Worm (Caenorhabditis elegans) whole organism, late embryonic: ENCODE data around the gene cha-1.

Source experiments
- F13H6.1 ChIP-seq: sonication (generic microtip); optimal IDR thresholded peaks from 2 replicates; lab custom pipeline; 2016; ENCODE audit warnings: missing genetic modification characterization, missing compliant biosample characterization
- ama-1 ChIP-seq: fragments of 150-350 bp; optimal IDR thresholded peaks from 2 replicates; lab custom pipeline; 2014
- ceh-2 ChIP-seq: sonication (generic microtip); optimal IDR thresholded peaks from 2 replicates; lab custom pipeline; 2016; ENCODE audit warnings: missing genotype, missing genetic modification characterization, missing compliant biosample characterization
- ceh-24 ChIP-seq: sonication (generic microtip); optimal IDR thresholded peaks from 2 replicates; lab custom pipeline; 2016; ENCODE audit warnings: mild to moderate bottlenecking, missing genetic modification characterization, missing compliant biosample characterization
- ceh-48 ChIP-seq: sonication (generic microtip); optimal IDR thresholded peaks from 2 replicates; lab custom pipeline; 2016; ENCODE audit warnings: missing genetic modification characterization, inconsistent platforms, missing compliant biosample characterization
- che-1 ChIP-seq: sonication (generic microtip); optimal IDR thresholded peaks from 2 replicates; lab custom pipeline; 2016; ENCODE audit warnings: mild to moderate bottlenecking, missing genetic modification characterization, missing compliant biosample characterization
- dve-1 ChIP-seq: sonication (generic microtip); optimal IDR thresholded peaks from 2 replicates; lab custom pipeline; 2017; ENCODE audit warnings: antibody characterized with exemption, mild to moderate bottlenecking, missing genetic modification characterization, missing compliant biosample characterization
- elt-2 ChIP-seq: sonication (generic microtip); optimal IDR thresholded peaks from 2 replicates; lab custom pipeline; 2016; ENCODE audit warnings: missing genetic modification reagents, missing genetic modification characterization, missing compliant biosample characterization
- elt-4 ChIP-seq: sonication (generic microtip); optimal IDR thresholded peaks from 2 replicates; lab custom pipeline; 2016; ENCODE audit warnings: missing genetic modification characterization, missing compliant biosample characterization
- fax-1 ChIP-seq: sonication (generic microtip); optimal IDR thresholded peaks from 2 replicates; lab custom pipeline; 2016; ENCODE audit warnings: missing genotype, missing genetic modification characterization, missing compliant biosample characterization
- pqm-1 ChIP-seq: sonication (generic microtip); optimal IDR thresholded peaks from 2 replicates; lab custom pipeline; 2016; ENCODE audit warnings: missing genetic modification characterization, missing compliant biosample characterization
- rnt-1 ChIP-seq: sonication (generic microtip); optimal IDR thresholded peaks from 2 replicates; lab custom pipeline; 2016; ENCODE audit warnings: missing genetic modification characterization, missing compliant biosample characterization
- sox-4 ChIP-seq: sonication (generic microtip); optimal IDR thresholded peaks from 2 replicates; lab custom pipeline; 2017; ENCODE audit warnings: mild to moderate bottlenecking, missing genetic modification characterization, inconsistent platforms, missing compliant biosample characterization
- unc-42 ChIP-seq: sonication (generic microtip); optimal IDR thresholded peaks from 2 replicates; lab custom pipeline; 2016; ENCODE audit warnings: missing genotype, missing genetic modification characterization, missing compliant biosample characterization

DNA sequence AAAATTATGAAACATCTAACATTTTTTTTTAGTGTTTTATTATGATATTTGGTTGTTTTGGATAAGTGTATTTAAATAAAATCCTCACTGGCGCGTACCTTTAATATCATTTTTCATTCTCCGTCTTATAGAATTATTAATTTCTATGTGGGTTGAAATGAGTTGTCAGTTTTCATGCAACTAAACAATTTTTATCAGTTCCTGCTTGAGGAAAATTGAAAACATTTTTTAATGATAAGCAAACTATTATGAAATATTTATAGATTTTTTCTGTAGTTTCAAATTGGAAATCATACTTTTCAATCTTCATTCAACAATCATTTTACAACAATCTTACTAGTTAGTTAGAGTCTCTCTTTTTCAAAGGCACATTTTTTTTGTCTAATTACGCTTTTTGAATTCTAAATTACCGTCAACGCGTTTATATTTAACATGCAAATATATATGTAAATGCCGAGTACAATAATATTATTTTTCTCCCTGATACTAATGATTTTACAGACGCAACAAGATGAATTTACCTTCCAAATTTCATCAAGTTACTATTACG, 18.1 kb downstream of the cha-1 start, which contains the start of the genes Y37E11B.10 and kgb-2:
- no peak for TF ChIP-seq ceh-2 (tag; lab: Kevin White, UChicago)
- TF ChIP-seq unc-42 (tag; lab: Kevin White, UChicago): no peak
- no peak for TF ChIP-seq dve-1 (tag; lab: Kevin White, UChicago)
- no peak for TF ChIP-seq elt-4 (tag; lab: Kevin White, UChicago)
- no peak for TF ChIP-seq fax-1 (tag; lab: Kevin White, UChicago)
- TF ChIP-seq ceh-24 (tag; lab: Kevin White, UChicago): no peak
- TF ChIP-seq pqm-1 (tag; lab: Kevin White, UChicago): no peak
- TF ChIP-seq F13H6.1 (tag; lab: Kevin White, UChicago): no peak
- no peak for TF ChIP-seq rnt-1 (tag; lab: Kevin White, UChicago)
- TF ChIP-seq che-1 (tag; lab: Kevin White, UChicago): no peak
- TF ChIP-seq ceh-48 (tag; lab: Kevin White, UChicago): no peak
- no peak for TF ChIP-seq elt-2
- no peak for TF ChIP-seq sox-4 (tag; lab: Kevin White, UChicago)
- TF ChIP-seq ama-1 (lab: Kevin White, UChicago): no peak
